Fruit fly (Drosophila melanogaster): ENCODE measurements around the gene Cpr65Ax2.

Gene Cpr65Ax2

dm6 chr3L:6173826-6174255 lies 23.2 kb upstream of the Cpr65Ax2 start, which contains the start of the genes fmt and CG7376 (continued):
- no peak for TF ChIP-seq NC2β (GFP tag; optimal IDR thresholded peaks at IDR 0.05)
- peak; percentile 42 for TF ChIP-seq Ets65A (GFP tag)
- TF ChIP-seq CG14710 (tag; optimal IDR thresholded peaks at IDR 0.05), result peak; percentile 83
- TF ChIP-seq salm (tag; optimal IDR thresholded peaks at IDR 0.05), result no peak
- TF ChIP-seq ara (GFP tag; IDR thresholded peaks at IDR 0.05), result no peak
- peak; percentile 86 for TF ChIP-seq stwl (tag; optimal IDR thresholded peaks at IDR 0.05)
- no peak for TF ChIP-seq Med (GFP tag)
- no peak for TF ChIP-seq CG12942 (GFP tag; optimal IDR thresholded peaks at IDR 0.05)
- no peak for TF ChIP-seq E2f1 (GFP tag; IDR thresholded peaks at IDR 0.05)
- TF ChIP-seq row (GFP tag; IDR thresholded peaks at IDR 0.05), result peak; percentile 89
- no peak for TF ChIP-seq CG43689 (GFP tag; IDR thresholded peaks at IDR 0.05)
- peak; percentile 58 for TF ChIP-seq CG13424 (tag; optimal IDR thresholded peaks at IDR 0.05)
- no peak for TF ChIP-seq pros (GFP tag; optimal IDR thresholded peaks at IDR 0.05)
- TF ChIP-seq Hsf (GFP tag; optimal IDR thresholded peaks at IDR 0.05), result peak; percentile 20
- no peak for TF ChIP-seq jing (GFP tag; optimal IDR thresholded peaks at IDR 0.05)
- no peak for TF ChIP-seq mirr (GFP tag; optimal IDR thresholded peaks at IDR 0.05)
- TF ChIP-seq hbn (GFP tag; IDR thresholded peaks at IDR 0.05; ENCODE audit: partially characterized antibody), result peak; percentile 40; the same call in 1 of the 2 replicates
- TF ChIP-seq jigr1 (GFP tag; IDR thresholded peaks at IDR 0.05), result no peak
- peak; percentile 84 for TF ChIP-seq vnd (GFP tag; IDR thresholded peaks at IDR 0.05; ENCODE audit: partially characterized antibody)
- peak; percentile 51 for TF ChIP-seq Xbp1 (GFP tag; optimal IDR thresholded peaks at IDR 0.05)
- TF ChIP-seq Lpt (GFP tag; optimal IDR thresholded peaks at IDR 0.05), result no peak
- TF ChIP-seq CG2875 (GFP tag; optimal IDR thresholded peaks at IDR 0.05), result no peak
- TF ChIP-seq gt (GFP tag; IDR thresholded peaks at IDR 0.05), result no peak
- TF ChIP-seq CG9609 (GFP tag; optimal IDR thresholded peaks at IDR 0.05), result no peak
- TF ChIP-seq CG17385 (GFP tag; optimal IDR thresholded peaks at IDR 0.05), result no peak
- no peak for TF ChIP-seq H2.0 (GFP tag; IDR thresholded peaks at IDR 0.05)
- TF ChIP-seq Trl (optimal IDR thresholded peaks at IDR 0.05), result no peak
- TF ChIP-seq Trl (GFP tag; optimal IDR thresholded peaks at IDR 0.05), result no peak
- no peak for TF ChIP-seq CG7839 (tag; optimal IDR thresholded peaks at IDR 0.05)
- TF ChIP-seq Ada2b (GFP tag; IDR thresholded peaks at IDR 0.05), result no peak
- peak; percentile 90 for TF ChIP-seq nerfin-2 (GFP tag; IDR thresholded peaks at IDR 0.05; ENCODE audit: partially characterized antibody)
- no peak for TF ChIP-seq NfI (GFP tag; optimal IDR thresholded peaks at IDR 0.05)
- TF ChIP-seq Scr (GFP tag; IDR thresholded peaks at IDR 0.05; ENCODE audit: partially characterized antibody), result peak; percentile 80
- TF ChIP-seq crol (GFP tag; IDR thresholded peaks at IDR 0.05), result no peak
- no peak for TF ChIP-seq CG12744 (GFP tag; optimal IDR thresholded peaks at IDR 0.05)
- TF ChIP-seq Fer2 (tag; optimal IDR thresholded peaks at IDR 0.05), result no peak
- TF ChIP-seq CG1603 (tag; optimal IDR thresholded peaks at IDR 0.05), result no peak
- TF ChIP-seq zen (tag; optimal IDR thresholded peaks at IDR 0.05), result peak; percentile 59
- no peak for TF ChIP-seq CG9817 (tag; optimal IDR thresholded peaks at IDR 0.05)
- TF ChIP-seq CG11398 (GFP tag; optimal IDR thresholded peaks at IDR 0.05), result no peak
- TF ChIP-seq CG9437 (GFP tag; optimal IDR thresholded peaks at IDR 0.05), result peak; percentile 4
- TF ChIP-seq inv (GFP tag; IDR thresholded peaks at IDR 0.05; ENCODE audit: partially characterized antibody), result peak; percentile 66
- TF ChIP-seq stc (GFP tag; IDR thresholded peaks at IDR 0.05), result no peak
- TF ChIP-seq Nf-YC (tag; optimal IDR thresholded peaks at IDR 0.05), result no peak
- no peak for TF ChIP-seq pho (GFP tag; optimal IDR thresholded peaks at IDR 0.05)
- no peak for TF ChIP-seq ttk (GFP tag; IDR thresholded peaks at IDR 0.05)
- TF ChIP-seq Chrac-16 (GFP tag; optimal IDR thresholded peaks at IDR 0.05), result peak; percentile 4
- TF ChIP-seq Bteb2 (GFP tag; optimal IDR thresholded peaks at IDR 0.05), result no peak
- TF ChIP-seq CG3065 (GFP tag; optimal IDR thresholded peaks at IDR 0.05), result no peak
- no peak for TF ChIP-seq CG1024 (GFP tag; IDR thresholded peaks at IDR 0.05)
- no peak for TF ChIP-seq dan (GFP tag; IDR thresholded peaks at IDR 0.05)
- no peak for TF ChIP-seq CG31441 (GFP tag; IDR thresholded peaks at IDR 0.05)
- peak; percentile 7 for TF ChIP-seq az2 (GFP tag; optimal IDR thresholded peaks at IDR 0.05)
